Worm (Caenorhabditis elegans): ENCODE measurements around the gene Y51H4A.25.

DNA sequence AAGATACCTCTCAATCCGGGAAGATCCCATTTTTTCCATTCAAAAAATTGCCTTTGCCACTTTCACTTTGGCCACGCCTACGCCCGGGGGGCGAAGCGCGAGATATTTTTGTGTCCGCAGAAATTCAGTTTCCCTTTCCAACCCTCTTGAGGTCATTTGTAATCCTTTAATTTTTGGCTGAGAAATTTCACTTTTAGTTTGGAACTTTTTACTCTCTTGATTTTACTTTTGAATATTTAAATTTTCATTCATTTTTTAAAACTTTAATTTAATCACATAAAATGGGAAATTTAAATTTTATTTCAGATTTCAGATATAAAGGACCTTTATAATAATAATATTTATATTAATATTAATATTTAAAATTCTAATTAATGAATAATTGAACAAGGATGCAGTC, 39.3 kb downstream of the Y51H4A.25 start, which contains the start of gene Y43D4A.5:
- TF ChIP-seq W03F9.2 (tag; optimal IDR thresholded peaks at IDR 0.05) (no peak), him-1 (tag; optimal IDR thresholded peaks at IDR 0.05) (no peak)

All from whole organism, L4/young adult.